Worm (Caenorhabditis elegans): Measurements from ENCODE around the gene C06E4.8.

C06E4.8 gene

ce11 chrIV:7235382-7235917, 50.2 kb downstream of the C06E4.8 start (continued):
- TF ChIP-seq nhr-80 (tag; optimal IDR thresholded peaks at IDR 0.05), result peak; percentile 88
- peak in 1 of 2 experiments; percentile 8 for TF ChIP-seq rec-8 (tag; optimal IDR thresholded peaks at IDR 0.05)
- peak; percentile 9 for TF ChIP-seq repo-1 (tag; optimal IDR thresholded peaks at IDR 0.05)
- TF ChIP-seq lsl-1 (GFP tag; optimal IDR thresholded peaks at IDR 0.05), result no peak
- no peak for TF ChIP-seq snpc-4 (GFP tag; optimal IDR thresholded peaks at IDR 0.05)
- TF ChIP-seq snpc-4 (tag; optimal IDR thresholded peaks at IDR 0.05), result peak in 1 of 4 experiments; percentile 21
- no peak for TF ChIP-seq ekl-4 (GFP tag; IDR thresholded peaks at IDR 0.05)
- peak; percentile 62 for TF ChIP-seq mcd-1 (GFP tag; IDR thresholded peaks at IDR 0.05)
- 0 out of 2 replicates have a peak, but pooled peaks have one; percentile 50 for TF ChIP-seq K11D2.4 (GFP tag; IDR thresholded peaks at IDR 0.05)
- TF ChIP-seq lir-1 (GFP tag; conservative IDR thresholded peaks at IDR 0.05), result 0 out of 2 replicates have a peak, but pooled peaks have one; percentile 32
- peak; percentile 11 for TF ChIP-seq ztf-18 (tag; optimal IDR thresholded peaks at IDR 0.05)

ce11 chrIV:7234623-7235022, 51.1 kb downstream of the C06E4.8 start:
- no peak for TF ChIP-seq lin-26 (GFP tag; IDR thresholded peaks at IDR 0.05)
- no peak for TF ChIP-seq D2030.7 (GFP tag; IDR thresholded peaks at IDR 0.05)
- TF ChIP-seq snpc-3.4 (tag; optimal IDR thresholded peaks at IDR 0.05), result no peak
- no peak for TF ChIP-seq hsf-1 (GFP tag; IDR thresholded peaks at IDR 0.05)
- no peak for TF ChIP-seq athp-1 (tag; optimal IDR thresholded peaks at IDR 0.05)
- no peak for TF ChIP-seq fkh-3 (tag; optimal IDR thresholded peaks at IDR 0.05)
- TF ChIP-seq dpff-1 (tag; optimal IDR thresholded peaks at IDR 0.05), result no peak
- no peak for TF ChIP-seq nfya-1 (tag; optimal IDR thresholded peaks at IDR 0.05; ENCODE audit: borderline replicate concordance, insufficient read depth)
- no peak for TF ChIP-seq lin-54 (GFP tag; optimal IDR thresholded peaks at IDR 0.05)
- TF ChIP-seq C17E4.6 (GFP tag; IDR thresholded peaks at IDR 0.05), result no peak
- no peak for TF ChIP-seq aptf-3 (GFP tag; IDR thresholded peaks at IDR 0.05)
- no peak for TF ChIP-seq him-1 (tag; optimal IDR thresholded peaks at IDR 0.05)
- no peak for TF ChIP-seq zim-3 (tag; optimal IDR thresholded peaks at IDR 0.05)
- no peak for TF ChIP-seq repo-1 (tag; optimal IDR thresholded peaks at IDR 0.05)
- no peak for TF ChIP-seq nhr-90 (tag; optimal IDR thresholded peaks at IDR 0.05)
- no peak for TF ChIP-seq snpc-1.1 (tag; optimal IDR thresholded peaks at IDR 0.05; ENCODE audit: insufficient read depth)
- TF ChIP-seq F57A8.1 (GFP tag; optimal IDR thresholded peaks at IDR 0.05), result no peak
- no peak for TF ChIP-seq ZK185.1 (tag; optimal IDR thresholded peaks at IDR 0.05; ENCODE audit: poor library complexity, severe bottlenecking)

All from whole organism, young adult.